Worm (Caenorhabditis elegans) whole organism, L2 larva: ENCODE data around the gene glb-34.
A peak's percentile ranks its signal among the peaks of the same experiment; 100 is the strongest.

Experiments used
- F13H6.1 ChIP-seq: sonication (generic microtip); optimal IDR thresholded peaks from 2 replicates; lab custom pipeline; 2016; ENCODE audit warnings: missing genetic modification characterization, missing compliant biosample characterization
- Y55F3AM.14 ChIP-seq: fragments of 200-800 bp; sonication (Bioruptor generic); optimal IDR thresholded peaks from 2 replicates; lab custom pipeline; 2018; ENCODE audit warnings: mild to moderate bottlenecking, missing genetic modification characterization, missing compliant biosample characterization
- ZK546.5 ChIP-seq: sonication (generic microtip); optimal IDR thresholded peaks from 2 replicates; lab custom pipeline; 2017; ENCODE audit warnings: missing biosample characterization, missing genetic modification characterization
- blmp-1 ChIP-seq: sonication (generic microtip); optimal IDR thresholded peaks from 2 replicates; lab custom pipeline; 2017; ENCODE audit warnings: missing genetic modification characterization, mild to moderate bottlenecking, missing compliant biosample characterization, antibody characterized with exemption, moderate library complexity; ENCODE audit not compliant: insufficient read depth
- ceh-16 ChIP-seq: fragments of 150-350 bp; optimal IDR thresholded peaks from 2 replicates; lab custom pipeline; 2014; ENCODE audit warnings: missing biosample characterization, missing genetic modification characterization
- ceh-82 ChIP-seq: fragments of 150-350 bp; optimal IDR thresholded peaks from 2 replicates; lab custom pipeline; 2014; ENCODE audit warnings: missing biosample characterization, missing genetic modification characterization
- dmd-4 ChIP-seq: sonication (generic microtip); optimal IDR thresholded peaks from 2 replicates; lab custom pipeline; 2017; ENCODE audit warnings: missing biosample characterization, missing genetic modification characterization
- elt-1 ChIP-seq: fragments of 150-350 bp; optimal IDR thresholded peaks from 2 replicates; lab custom pipeline; 2014; ENCODE audit warnings: missing biosample characterization, missing genetic modification characterization
- elt-3 ChIP-seq: sonication (generic microtip); optimal IDR thresholded peaks from 2 replicates; lab custom pipeline; 2017; ENCODE audit warnings: missing biosample characterization, missing genetic modification characterization
- fos-1 ChIP-seq: fragments of 150-350 bp; optimal IDR thresholded peaks from 2 replicates; lab custom pipeline; 2014; ENCODE audit warnings: missing biosample characterization, missing genetic modification characterization
- gmeb-1 ChIP-seq: fragments of 150-350 bp; optimal IDR thresholded peaks from 2 replicates; lab custom pipeline; 2014; ENCODE audit warnings: missing biosample characterization, missing genetic modification characterization
- lin-11 ChIP-seq: fragments of 150-350 bp; sonication (generic microtip); optimal IDR thresholded peaks from 2 replicates; lab custom pipeline; 2014; ENCODE audit warnings: missing biosample characterization, missing genetic modification characterization, inconsistent platforms, mixed read lengths
- lin-13 ChIP-seq: fragments of 150-350 bp; optimal IDR thresholded peaks from 2 replicates; lab custom pipeline; 2014; ENCODE audit warnings: missing biosample characterization, missing genetic modification reagents, missing genetic modification characterization
- lin-39 ChIP-seq: fragments of 150-350 bp; optimal IDR thresholded peaks from 2 replicates; lab custom pipeline; 2014; ENCODE audit warnings: missing biosample characterization, missing genetic modification reagents, missing genetic modification characterization
- lsy-2 ChIP-seq, 2 experiments: fragments of 150-350 bp in 1 of 2; sonication (generic microtip) in 1 of 2; optimal IDR thresholded peaks; 2 replicates each; lab custom pipeline; 2014 to 2017; ENCODE audit warnings: missing biosample characterization in 2 of 2, missing genetic modification characterization in 2 of 2
- mbf-1 ChIP-seq: sonication (generic microtip); optimal IDR thresholded peaks from 2 replicates; lab custom pipeline; 2017; ENCODE audit warnings: missing biosample characterization, missing genetic modification characterization
- mdl-1 ChIP-seq, 2 experiments: fragments of 150-350 bp in 1 of 2; sonication (generic microtip) in 1 of 2; optimal IDR thresholded peaks; 2 replicates each; lab custom pipeline; 2017; ENCODE audit warnings: missing biosample characterization in 2 of 2, missing genetic modification characterization in 2 of 2
- nhr-10 ChIP-seq: sonication (generic microtip); optimal IDR thresholded peaks from 2 replicates; lab custom pipeline; 2017; ENCODE audit warnings: missing biosample characterization, missing genetic modification characterization
- nhr-11 ChIP-seq: fragments of 150-350 bp; optimal IDR thresholded peaks from 2 replicates; lab custom pipeline; 2014; ENCODE audit warnings: missing biosample characterization, missing genetic modification characterization
- nhr-12 ChIP-seq: fragments of 150-350 bp; optimal IDR thresholded peaks from 2 replicates; lab custom pipeline; 2014; ENCODE audit warnings: missing biosample characterization, missing genetic modification characterization
- nhr-129 ChIP-seq: fragments of 150-350 bp; optimal IDR thresholded peaks from 2 replicates; lab custom pipeline; 2014; ENCODE audit warnings: missing biosample characterization, missing genetic modification characterization
- nhr-21 ChIP-seq: fragments of 150-350 bp; optimal IDR thresholded peaks from 2 replicates; lab custom pipeline; 2014; ENCODE audit warnings: missing biosample characterization, missing genetic modification characterization
- nhr-23 ChIP-seq: fragments of 150-350 bp; optimal IDR thresholded peaks from 2 replicates; lab custom pipeline; 2014; ENCODE audit warnings: missing biosample characterization, missing genetic modification reagents, missing genetic modification characterization
- nhr-237 ChIP-seq: fragments of 150-350 bp; optimal IDR thresholded peaks from 2 replicates; lab custom pipeline; 2014; ENCODE audit warnings: missing biosample characterization, missing genetic modification characterization
- nhr-6 ChIP-seq: fragments of 150-350 bp; optimal IDR thresholded peaks from 2 replicates; lab custom pipeline; 2014; ENCODE audit warnings: missing biosample characterization, missing genetic modification characterization
- nhr-77 ChIP-seq: fragments of 150-350 bp; optimal IDR thresholded peaks from 2 replicates; lab custom pipeline; 2014; ENCODE audit warnings: missing biosample characterization, missing genetic modification characterization
- peb-1 ChIP-seq: fragments of 150-350 bp; optimal IDR thresholded peaks from 2 replicates; lab custom pipeline; 2014; ENCODE audit warnings: missing biosample characterization, missing genetic modification characterization
- sma-9 ChIP-seq, 2 experiments: fragments of 150-350 bp in 1 of 2; sonication (generic microtip) in 1 of 2; optimal IDR thresholded peaks; 2 replicates each; lab custom pipeline; 2014 to 2016; ENCODE audit warnings: missing genetic modification characterization in 2 of 2, mild to moderate bottlenecking in 1 of 2, missing biosample characterization in 1 of 2, missing compliant biosample characterization in 1 of 2, missing genetic modification reagents in 1 of 2, moderate library complexity in 1 of 2
- snpc-4 ChIP-seq: fragments of 150-350 bp; optimal IDR thresholded peaks from 2 replicates; lab custom pipeline; 2014; ENCODE audit warnings: missing biosample characterization, missing genetic modification characterization
- unc-39 ChIP-seq: fragments of 150-350 bp; optimal IDR thresholded peaks from 2 replicates; lab custom pipeline; 2014; ENCODE audit warnings: missing biosample characterization, missing genetic modification characterization
- unc-62 ChIP-seq: fragments of 150-350 bp; optimal IDR thresholded peaks from 2 replicates; lab custom pipeline; 2014; ENCODE audit warnings: missing biosample characterization, missing genetic modification reagents, missing genetic modification characterization
- ztf-11 ChIP-seq: sonication (generic microtip); optimal IDR thresholded peaks from 2 replicates; lab custom pipeline; 2017; ENCODE audit warnings: missing biosample characterization, missing genetic modification characterization
- ztf-4 ChIP-seq: fragments of 150-350 bp; optimal IDR thresholded peaks from 2 replicates; lab custom pipeline; 2014; ENCODE audit warnings: missing biosample characterization, missing genetic modification characterization

The glb-34 gene

ce11 chrIV:14620543-14620942, 48.0 kb upstream of the glb-34 start (continued):
- TF ChIP-seq unc-39 (tag; lab: Kevin White, UChicago): no peak
- no peak for TF ChIP-seq nhr-12 (tag; lab: Kevin White, UChicago)
- no peak for TF ChIP-seq nhr-23 (tag; lab: Kevin White, UChicago)
- TF ChIP-seq nhr-6 (tag; lab: Kevin White, UChicago): peak; percentile 28
- TF ChIP-seq mbf-1 (tag; lab: Kevin White, UChicago): no peak
- TF ChIP-seq sma-9 (GFP tag; optimal IDR thresholded peaks at IDR 0.05; lab: Kevin White, UChicago): peak; percentile 64
- no peak for TF ChIP-seq sma-9 (tag; optimal IDR thresholded peaks at IDR 0.05; lab: Kevin White, UChicago)
- no peak for TF ChIP-seq ceh-82
- TF ChIP-seq mdl-1 (tag; optimal IDR thresholded peaks at IDR 0.05; lab: Kevin White, UChicago): peak; percentile 25 to 45
- no peak for TF ChIP-seq ceh-16
- peak; percentile 42 to 58 for TF ChIP-seq lsy-2 (tag; optimal IDR thresholded peaks at IDR 0.05; lab: Kevin White, UChicago)
- no peak for TF ChIP-seq ztf-11
- no peak for TF ChIP-seq Y55F3AM.14 (GFP tag; lab: Kevin White, UChicago)
- TF ChIP-seq, all 48 proteins: peak for 14

- TF ChIP-seq sma-9 (GFP tag; optimal IDR thresholded peaks at IDR 0.05; lab: Kevin White, UChicago) (peak; percentile 37), sma-9 (tag; optimal IDR thresholded peaks at IDR 0.05; lab: Kevin White, UChicago) (no peak), nhr-12 (tag; lab: Kevin White, UChicago) (no peak)
These were observed 47.5 kb upstream of the glb-34 start for ce11 chrIV:14620042-14620441.

- TF ChIP-seq lin-13 (GFP tag; lab: Kevin White, UChicago): no peak
- TF ChIP-seq dmd-4: no peak
- TF ChIP-seq nhr-129 (tag; lab: Kevin White, UChicago): peak; percentile 9
- TF ChIP-seq, all 48 proteins: peak for 1
These were observed 46.0 kb upstream of the glb-34 start for ce11 chrIV:14618551-14618950.

ce11 chrIV:14617985-14618384, 45.5 kb upstream of the glb-34 start:
- TF ChIP-seq nhr-10 (tag; lab: Kevin White, UChicago) (no peak), nhr-129 (tag; lab: Kevin White, UChicago) (no peak), nhr-6 (tag; lab: Kevin White, UChicago) (no peak), mdl-1 (tag; optimal IDR thresholded peaks at IDR 0.05; lab: Kevin White, UChicago) (no peak), nhr-21 (tag; lab: Kevin White, UChicago) (no peak), nhr-77 (tag; lab: Kevin White, UChicago) (no peak), unc-62 (GFP tag; lab: Kevin White, UChicago) (no peak), gmeb-1 (tag; lab: Kevin White, UChicago) (no peak), lin-11 (tag; lab: Kevin White, UChicago) (no peak), sma-9 (GFP tag; optimal IDR thresholded peaks at IDR 0.05; lab: Kevin White, UChicago) (no peak), sma-9 (tag; optimal IDR thresholded peaks at IDR 0.05; lab: Kevin White, UChicago) (no peak), lin-39 (no peak)

ce11 chrIV:14617498-14617897, 45.0 kb upstream of the glb-34 start:
- TF ChIP-seq ztf-4 (tag; lab: Kevin White, UChicago) (no peak), mdl-1 (tag; optimal IDR thresholded peaks at IDR 0.05; lab: Kevin White, UChicago) (no peak), elt-1 (tag; lab: Kevin White, UChicago) (no peak), snpc-4 (tag; lab: Kevin White, UChicago) (no peak), peb-1 (tag; lab: Kevin White, UChicago) (no peak), nhr-129 (tag; lab: Kevin White, UChicago) (peak; percentile 11), lsy-2 (tag; optimal IDR thresholded peaks at IDR 0.05; lab: Kevin White, UChicago) (no peak), nhr-12 (tag; lab: Kevin White, UChicago) (no peak), sma-9 (GFP tag; optimal IDR thresholded peaks at IDR 0.05; lab: Kevin White, UChicago) (peak; percentile 38), sma-9 (tag; optimal IDR thresholded peaks at IDR 0.05; lab: Kevin White, UChicago) (no peak), ceh-16 (no peak), ZK546.5 (tag; lab: Kevin White, UChicago) (no peak), mbf-1 (tag; lab: Kevin White, UChicago) (no peak), nhr-21 (tag; lab: Kevin White, UChicago) (no peak), nhr-11 (no peak), ceh-82 (no peak), F13H6.1 (tag; lab: Kevin White, UChicago) (peak; percentile 44), nhr-6 (tag; lab: Kevin White, UChicago) (no peak), nhr-237 (tag; lab: Kevin White, UChicago) (no peak), unc-62 (GFP tag; lab: Kevin White, UChicago) (no peak), blmp-1 (tag; lab: Kevin White, UChicago) (no peak), nhr-77 (tag; lab: Kevin White, UChicago) (no peak), fos-1 (no peak), elt-3 (tag; lab: Kevin White, UChicago) (no peak), gmeb-1 (tag; lab: Kevin White, UChicago) (no peak)
